Fruit fly (Drosophila melanogaster): ENCODE data around the gene Kcmf1.

Gene Kcmf1

dm6 chr3R:8984602-8985074 is 30.1 kb downstream of the Kcmf1 start, which contains the start of gene CG11970 (continued):
- TF ChIP-seq CG42726 (GFP tag; IDR thresholded peaks at IDR 0.05; ENCODE audit: partially characterized antibody) (no peak), MTF-1 (GFP tag; optimal IDR thresholded peaks at IDR 0.05; ENCODE audit: borderline replicate concordance) (no peak), Fer3 (tag; optimal IDR thresholded peaks at IDR 0.05) (no peak), Lhr (GFP tag; optimal IDR thresholded peaks at IDR 0.05) (peak; percentile 11), CG10321 (GFP tag; IDR thresholded peaks at IDR 0.05) (no peak), CG11504 (tag; optimal IDR thresholded peaks at IDR 0.05) (no peak), stc (GFP tag; IDR thresholded peaks at IDR 0.05) (no peak), ken (GFP tag; IDR thresholded peaks at IDR 0.05) (no peak), da (GFP tag; optimal IDR thresholded peaks at IDR 0.05) (no peak), CG14014 (GFP tag; IDR thresholded peaks at IDR 0.05) (0 out of 2 replicates have a peak, but pooled peaks have one; percentile 17), CG9727 (GFP tag; optimal IDR thresholded peaks at IDR 0.05) (peak; percentile 49), Dad (GFP tag; optimal IDR thresholded peaks at IDR 0.05) (peak; percentile 32), fru (optimal IDR thresholded peaks at IDR 0.05) (no peak), sr (GFP tag; IDR thresholded peaks at IDR 0.05) (no peak), amos (GFP tag; IDR thresholded peaks at IDR 0.05; ENCODE audit: partially characterized antibody) (peak; percentile 57), CG11723 (GFP tag; optimal IDR thresholded peaks at IDR 0.05) (no peak), Mad (GFP tag; optimal IDR thresholded peaks at IDR 0.05) (no peak), eve (GFP tag; optimal IDR thresholded peaks at IDR 0.05) (no peak), CG7786 (GFP tag; optimal IDR thresholded peaks at IDR 0.05) (peak; percentile 11), shn (GFP tag; optimal IDR thresholded peaks at IDR 0.05) (peak; percentile 34), sima (GFP tag; optimal IDR thresholded peaks at IDR 0.05) (no peak), CG18011 (GFP tag; optimal IDR thresholded peaks at IDR 0.05) (peak; percentile 30), CG30403 (GFP tag; optimal IDR thresholded peaks at IDR 0.05) (peak; percentile 67), CG7963 (GFP tag; IDR thresholded peaks at IDR 0.05; ENCODE audit: partially characterized antibody) (no peak), Fer1 (GFP tag; optimal IDR thresholded peaks at IDR 0.05) (no peak), insv (GFP tag; optimal IDR thresholded peaks at IDR 0.05) (no peak), CG12391 (tag; optimal IDR thresholded peaks at IDR 0.05) (peak; percentile 32), Elba2 (GFP tag; optimal IDR thresholded peaks at IDR 0.05) (no peak), onecut (GFP tag; IDR thresholded peaks at IDR 0.05) (no peak), D19B (GFP tag; optimal IDR thresholded peaks at IDR 0.05) (no peak), Ssrp (tag; optimal IDR thresholded peaks at IDR 0.05) (peak; percentile 14), CG8281 (tag; optimal IDR thresholded peaks at IDR 0.05) (no peak), klu (GFP tag; IDR thresholded peaks at IDR 0.05) (no peak), zfh1 (GFP tag; IDR thresholded peaks at IDR 0.05) (peak; percentile 56; the same call in 2 of the 3 replicates), Dip2 (GFP tag; IDR thresholded peaks at IDR 0.05) (no peak), Hey (tag; optimal IDR thresholded peaks at IDR 0.05) (no peak), Ptx1 (GFP tag; IDR thresholded peaks at IDR 0.05) (peak; percentile 49), Gug (GFP tag; IDR thresholded peaks at IDR 0.05) (peak; percentile 42; the same call in 2 of the 4 replicates), CG12299 (tag; optimal IDR thresholded peaks at IDR 0.05) (no peak), stwl (tag; optimal IDR thresholded peaks at IDR 0.05) (peak; percentile 27), cg (GFP tag; optimal IDR thresholded peaks at IDR 0.05) (no peak), crc (GFP tag; optimal IDR thresholded peaks at IDR 0.05) (peak; percentile 26), Max (GFP tag; optimal IDR thresholded peaks at IDR 0.05) (no peak), bigmax (GFP tag; optimal IDR thresholded peaks at IDR 0.05) (peak; percentile 91), inv (GFP tag; IDR thresholded peaks at IDR 0.05; ENCODE audit: partially characterized antibody) (peak; percentile 48), scrt (GFP tag; optimal IDR thresholded peaks at IDR 0.05) (no peak), Blimp-1 (GFP tag; optimal IDR thresholded peaks at IDR 0.05) (no peak), gcm (GFP tag; optimal IDR thresholded peaks at IDR 0.05) (no peak), CG2678 (tag; optimal IDR thresholded peaks at IDR 0.05) (no peak), CG13424 (tag; optimal IDR thresholded peaks at IDR 0.05) (peak; percentile 46), tap (tag; optimal IDR thresholded peaks at IDR 0.05) (no peak)
